Worm (Caenorhabditis elegans) whole organism, L1 larva: ENCODE results near the gene cdc-50.B.

Source experiments
- Y116A8C.19 ChIP-seq: sonication (generic microtip); optimal IDR thresholded peaks from 2 replicates; lab custom pipeline; 2016; ENCODE audit warnings: missing compliant biosample characterization, missing genetic modification characterization, borderline replicate concordance
- alr-1 ChIP-seq: fragments of 200-800 bp; sonication (Bioruptor generic); optimal IDR thresholded peaks from 2 replicates; lab custom pipeline; 2018; ENCODE audit warnings: borderline replicate concordance, mild to moderate bottlenecking, missing genetic modification characterization, missing compliant biosample characterization
- aly-2 ChIP-seq: fragments of 150-350 bp; optimal IDR thresholded peaks from 2 replicates; lab custom pipeline; 2014; ENCODE audit warnings: missing biosample characterization, missing genetic modification characterization
- ceh-8 ChIP-seq: fragments of 200-800 bp; sonication (Bioruptor generic); optimal IDR thresholded peaks from 2 replicates; lab custom pipeline; 2018; ENCODE audit warnings: mild to moderate bottlenecking, missing genetic modification characterization, moderate library complexity, missing compliant biosample characterization
- ceh-82 ChIP-seq, 3 experiments: fragments of 150-350 bp in 1 of 3; sonication (generic microtip) in 2 of 3; optimal IDR thresholded peaks; 2 replicates each; lab custom pipeline; 2014 to 2017; ENCODE audit warnings: missing biosample characterization in 3 of 3, missing genetic modification characterization in 3 of 3
- dpl-1 ChIP-seq, 3 experiments: fragments of 150-350 bp in 2 of 3; sonication (generic microtip) in 1 of 3; optimal IDR thresholded peaks; 2 replicates each; lab custom pipeline; 2014 to 2017; ENCODE audit warnings: missing biosample characterization in 3 of 3, missing genetic modification characterization in 3 of 3, missing genetic modification reagents in 3 of 3
- dsc-1 ChIP-seq: sonication (generic microtip); optimal IDR thresholded peaks from 2 replicates; lab custom pipeline; 2016; ENCODE audit warnings: mild to moderate bottlenecking, missing genetic modification characterization, missing compliant biosample characterization
- efl-1 ChIP-seq, 4 experiments: fragments of 150-350 bp; optimal IDR thresholded peaks in 3 of 4; peaks in 1 of 4; 1 replicate in 1 of 4; 2 replicates in 3 of 4; lab custom pipeline; 2014; ENCODE audit warnings: missing biosample characterization in 2 of 4, missing genetic modification characterization in 2 of 4, missing genetic modification reagents in 2 of 4
- egl-13 ChIP-seq: sonication (generic microtip); optimal IDR thresholded peaks from 2 replicates; lab custom pipeline; 2016; ENCODE audit warnings: missing genotype, missing genetic modification reagents, missing genetic modification characterization, missing compliant biosample characterization
- egl-27 ChIP-seq, 2 experiments: fragments of 150-350 bp in 1 of 2; sonication (generic microtip); optimal IDR thresholded peaks; 3 replicates each; lab custom pipeline; 2017 to 2018; ENCODE audit warnings: missing biosample characterization in 2 of 2, missing genetic modification characterization in 2 of 2, missing genetic modification reagents in 2 of 2
- ets-5 ChIP-seq: fragments of 200-800 bp; sonication (Bioruptor generic); IDR thresholded peaks from 2 replicates; pipeline ENCODE4 v1.3.6; 2022; ENCODE audit warnings: missing genetic modification characterization, missing compliant biosample characterization
- fkh-10 ChIP-seq: sonication (generic microtip); optimal IDR thresholded peaks from 2 replicates; lab custom pipeline; 2017; ENCODE audit warnings: missing biosample characterization, missing genetic modification reagents, missing genetic modification characterization
- fkh-4 ChIP-seq: sonication (generic microtip); optimal IDR thresholded peaks from 2 replicates; lab custom pipeline; 2016; ENCODE audit warnings: missing compliant biosample characterization, missing genetic modification characterization, borderline replicate concordance
- fkh-8 ChIP-seq: sonication (generic microtip); optimal IDR thresholded peaks from 2 replicates; lab custom pipeline; 2016; ENCODE audit warnings: mild to moderate bottlenecking, missing genetic modification characterization, missing compliant biosample characterization
- fos-1 ChIP-seq: fragments of 150-350 bp; optimal IDR thresholded peaks from 2 replicates; lab custom pipeline; 2014; ENCODE audit warnings: missing biosample characterization, missing genetic modification characterization
- hlh-17 ChIP-seq: fragments of 200-800 bp; sonication (Bioruptor generic); optimal IDR thresholded peaks from 2 replicates; lab custom pipeline; 2018; ENCODE audit warnings: missing genetic modification characterization, mild to moderate bottlenecking, missing compliant biosample characterization, moderate library complexity, borderline replicate concordance
- hlh-4 ChIP-seq: sonication (generic microtip); optimal IDR thresholded peaks from 2 replicates; lab custom pipeline; 2016; ENCODE audit warnings: mild to moderate bottlenecking, missing genetic modification characterization, missing compliant biosample characterization
- hpl-2 ChIP-seq: fragments of 150-350 bp; optimal IDR thresholded peaks from 2 replicates; lab custom pipeline; 2014; ENCODE audit warnings: missing biosample characterization, missing genetic modification reagents, missing genetic modification characterization
- irx-1 ChIP-seq: sonication (generic microtip); optimal IDR thresholded peaks from 2 replicates; lab custom pipeline; 2016; ENCODE audit warnings: missing genetic modification characterization, missing compliant biosample characterization
- isw-1 ChIP-seq: fragments of 200-800 bp; sonication (Bioruptor generic); IDR thresholded peaks from 2 replicates; pipeline ENCODE4 v1.3.6; 2022; ENCODE audit warnings: missing genetic modification characterization, missing compliant biosample characterization
- lin-14 ChIP-seq: fragments of 200-800 bp; sonication (Bioruptor generic); optimal IDR thresholded peaks from 2 replicates; lab custom pipeline; 2018; ENCODE audit warnings: mild to moderate bottlenecking, missing genetic modification characterization, moderate library complexity, missing compliant biosample characterization
- lin-15B ChIP-seq: fragments of 150-350 bp; sonication (generic microtip); optimal IDR thresholded peaks from 3 replicates; lab custom pipeline; 2014; ENCODE audit warnings: missing biosample characterization, missing genetic modification characterization
- lin-35 ChIP-seq, 2 experiments: fragments of 150-350 bp; optimal IDR thresholded peaks; 2 replicates each; lab custom pipeline; 2014; ENCODE audit warnings: missing biosample characterization in 2 of 2, missing genetic modification characterization in 2 of 2, missing genetic modification reagents in 2 of 2
- lin-39 ChIP-seq: fragments of 150-350 bp; optimal IDR thresholded peaks from 2 replicates; lab custom pipeline; 2014; ENCODE audit warnings: missing biosample characterization, missing genetic modification reagents, missing genetic modification characterization
- lsy-2 ChIP-seq, 2 experiments: fragments of 150-350 bp; optimal IDR thresholded peaks; 2 replicates each; lab custom pipeline; 2014; ENCODE audit warnings: missing biosample characterization in 2 of 2, missing genetic modification characterization in 2 of 2
- mab-9 ChIP-seq: fragments of 200-800 bp; sonication (Bioruptor generic); IDR thresholded peaks from 2 replicates; pipeline ENCODE4 v1.3.6; 2022; ENCODE audit warnings: missing genetic modification reagents, missing genetic modification characterization, missing compliant biosample characterization
- mef-2 ChIP-seq: fragments of 150-350 bp; optimal IDR thresholded peaks from 2 replicates; lab custom pipeline; 2014; ENCODE audit warnings: missing biosample characterization, missing genetic modification characterization
- nhr-11 ChIP-seq: fragments of 150-350 bp; optimal IDR thresholded peaks from 2 replicates; lab custom pipeline; 2014; ENCODE audit warnings: missing biosample characterization, missing genetic modification characterization
- nhr-47 ChIP-seq: sonication (generic microtip); optimal IDR thresholded peaks from 2 replicates; lab custom pipeline; 2016; ENCODE audit warnings: mild to moderate bottlenecking, missing genetic modification characterization, moderate library complexity, missing compliant biosample characterization
- nhr-71 ChIP-seq: sonication (generic microtip); optimal IDR thresholded peaks from 2 replicates; lab custom pipeline; 2016; ENCODE audit warnings: mild to moderate bottlenecking, missing genetic modification characterization, moderate library complexity, missing compliant biosample characterization
- nhr-76 ChIP-seq: sonication (generic microtip); optimal IDR thresholded peaks from 2 replicates; lab custom pipeline; 2017; ENCODE audit warnings: missing biosample characterization, missing genetic modification characterization
- nhr-77 ChIP-seq: fragments of 150-350 bp; optimal IDR thresholded peaks from 2 replicates; lab custom pipeline; 2014; ENCODE audit warnings: missing biosample characterization, missing genetic modification characterization
- nhr-84 ChIP-seq: sonication (generic microtip); optimal IDR thresholded peaks from 2 replicates; lab custom pipeline; 2017; ENCODE audit warnings: missing biosample characterization, missing genetic modification characterization
- nhr-90 ChIP-seq: sonication (generic microtip); optimal IDR thresholded peaks from 2 replicates; lab custom pipeline; 2016; ENCODE audit warnings: mild to moderate bottlenecking, missing genetic modification characterization, missing compliant biosample characterization; ENCODE audit not compliant: poor library complexity
- pag-3 ChIP-seq: sonication (generic microtip); optimal IDR thresholded peaks from 2 replicates; lab custom pipeline; 2017; ENCODE audit warnings: missing genetic modification characterization, mild to moderate bottlenecking, missing compliant biosample characterization, antibody characterized with exemption, borderline replicate concordance; ENCODE audit not compliant: insufficient read depth
- pax-3 ChIP-seq: fragments of 200-800 bp; sonication (Bioruptor generic); optimal IDR thresholded peaks from 2 replicates; lab custom pipeline; 2018; ENCODE audit warnings: mild to moderate bottlenecking, missing genetic modification characterization, moderate library complexity, missing compliant biosample characterization
- pqm-1 ChIP-seq: sonication (generic microtip); optimal IDR thresholded peaks from 3 replicates; lab custom pipeline; 2017; ENCODE audit warnings: missing biosample characterization, missing genetic modification characterization
- skn-1 ChIP-seq: fragments of 150-350 bp; optimal IDR thresholded peaks from 2 replicates; lab custom pipeline; 2014; ENCODE audit warnings: missing biosample characterization, missing genetic modification characterization
- snu-23 ChIP-seq: sonication (generic microtip); optimal IDR thresholded peaks from 2 replicates; lab custom pipeline; 2016; ENCODE audit warnings: missing genetic modification characterization, missing compliant biosample characterization
- sox-4 ChIP-seq: sonication (generic microtip); optimal IDR thresholded peaks from 2 replicates; lab custom pipeline; 2016; ENCODE audit warnings: missing genetic modification characterization, missing compliant biosample characterization
- swsn-7 ChIP-seq: sonication (generic microtip); optimal IDR thresholded peaks from 2 replicates; lab custom pipeline; 2016; ENCODE audit warnings: missing genetic modification characterization, missing compliant biosample characterization
- tbx-2 ChIP-seq: sonication (generic microtip); optimal IDR thresholded peaks from 2 replicates; lab custom pipeline; 2016; ENCODE audit warnings: missing genetic modification characterization, missing compliant biosample characterization
- unc-130 ChIP-seq: fragments of 150-350 bp; optimal IDR thresholded peaks from 2 replicates; lab custom pipeline; 2017; ENCODE audit warnings: missing biosample characterization, missing genetic modification characterization, inconsistent platforms
- unc-86 ChIP-seq: sonication (generic microtip); optimal IDR thresholded peaks from 2 replicates; lab custom pipeline; 2016; ENCODE audit warnings: missing genetic modification characterization, missing compliant biosample characterization
- vab-15 ChIP-seq: sonication (generic microtip); optimal IDR thresholded peaks from 2 replicates; lab custom pipeline; 2017; ENCODE audit warnings: missing genotype, mild to moderate bottlenecking, missing genetic modification characterization, missing compliant biosample characterization
- xbp-1 ChIP-seq: sonication (generic microtip); optimal IDR thresholded peaks from 2 replicates; lab custom pipeline; 2016; ENCODE audit warnings: missing genetic modification characterization, missing compliant biosample characterization
- zag-1 ChIP-seq: fragments of 150-350 bp; optimal IDR thresholded peaks from 2 replicates; lab custom pipeline; 2014; ENCODE audit warnings: missing biosample characterization, missing genetic modification characterization
- ztf-4 ChIP-seq: fragments of 150-350 bp; optimal IDR thresholded peaks from 2 replicates; lab custom pipeline; 2014; ENCODE audit warnings: missing biosample characterization, missing genetic modification characterization

cdc-50.B gene

ce11 chrIV:8761896-8762295 lies 2.8 kb upstream of the cdc-50.B start, which contains the start of the genes F20C5.11 and klp-11:
TSS of gene F20C5.11 (minus strand) at chrIV:8761996.
TSS of gene klp-11 (minus strand) at chrIV:8762066.
- TF ChIP-seq ets-5 (GFP tag; lab: Robert Waterston, UW): no peak
- no peak for TF ChIP-seq lin-14 (GFP tag; lab: Kevin White, UChicago)
- TF ChIP-seq pag-3 (tag; lab: Kevin White, UChicago): no peak
- no peak for TF ChIP-seq nhr-84 (tag; lab: Kevin White, UChicago)
- TF ChIP-seq sox-4: no peak
- TF ChIP-seq egl-27 (tag; optimal IDR thresholded peaks at IDR 0.05; lab: Kevin White, UChicago): no peak
- no peak for TF ChIP-seq ceh-82 (tag; optimal IDR thresholded peaks at IDR 0.05; lab: Kevin White, UChicago)
- TF ChIP-seq Y116A8C.19 (tag; lab: Kevin White, UChicago): no peak
- TF ChIP-seq unc-130 (tag; lab: Kevin White, UChicago): no peak
- no peak for TF ChIP-seq nhr-77 (tag; lab: Kevin White, UChicago)
- TF ChIP-seq unc-86: no peak
- TF ChIP-seq mab-9 (GFP tag; lab: Robert Waterston, UW): no peak
- no peak for TF ChIP-seq lin-15B (tag; lab: Kevin White, UChicago)
- no peak for TF ChIP-seq nhr-90 (tag; lab: Kevin White, UChicago)
- no peak for TF ChIP-seq hlh-4 (tag; lab: Kevin White, UChicago)
- TF ChIP-seq lsy-2 (tag; optimal IDR thresholded peaks at IDR 0.05; lab: Kevin White, UChicago): no peak
- TF ChIP-seq ceh-8 (GFP tag; lab: Kevin White, UChicago): no peak
- no peak for TF ChIP-seq mef-2 (tag; lab: Kevin White, UChicago)
- TF ChIP-seq efl-1 (optimal IDR thresholded peaks at IDR 0.05; lab: Kevin White, UChicago): no peak
- no peak for TF ChIP-seq efl-1 (GFP tag; optimal IDR thresholded peaks at IDR 0.05 in 1 of 2; lab: Kevin White, UChicago)

- no peak for TF ChIP-seq hlh-17 (GFP tag; lab: Kevin White, UChicago)
- peak; percentile 92 for TF ChIP-seq dsc-1 (tag; lab: Kevin White, UChicago)
- TF ChIP-seq tbx-2 (tag; lab: Kevin White, UChicago): peak; percentile 41
- TF ChIP-seq fkh-10 (GFP tag; lab: Kevin White, UChicago): peak; percentile 84
- TF ChIP-seq pqm-1: no peak
- TF ChIP-seq aly-2 (tag; lab: Kevin White, UChicago): no peak
- TF ChIP-seq snu-23 (GFP tag; lab: Kevin White, UChicago): no peak
- TF ChIP-seq dpl-1 (GFP tag; optimal IDR thresholded peaks at IDR 0.05; lab: Kevin White, UChicago): peak in 1 of 3 experiments; percentile 32
- peak in 1 of 2 experiments; percentile 43 for TF ChIP-seq lin-35 (GFP tag; optimal IDR thresholded peaks at IDR 0.05; lab: Kevin White, UChicago)
- TF ChIP-seq nhr-71 (tag; lab: Kevin White, UChicago): peak; percentile 53
- TF ChIP-seq xbp-1 (tag; lab: Kevin White, UChicago): peak; percentile 14
- TF ChIP-seq lin-39: no peak
- TF ChIP-seq nhr-11: no peak
- TF ChIP-seq swsn-7 (tag; lab: Kevin White, UChicago): peak; percentile 49
- TF ChIP-seq nhr-76 (tag; lab: Kevin White, UChicago): no peak
- no peak for TF ChIP-seq hpl-2 (GFP tag; lab: Kevin White, UChicago)
- TF ChIP-seq fos-1: peak; percentile 5
- TF ChIP-seq lsy-2 (tag; optimal IDR thresholded peaks at IDR 0.05; lab: Kevin White, UChicago): peak; percentile 21 to 43
- peak; percentile 49 for TF ChIP-seq unc-86
- TF ChIP-seq irx-1 (tag; lab: Kevin White, UChicago): peak; percentile 24
- peak; percentile 11 for TF ChIP-seq skn-1
- peak; percentile 48 for TF ChIP-seq zag-1 (tag; lab: Kevin White, UChicago)
- peak; percentile 35 for TF ChIP-seq isw-1 (GFP tag; lab: Robert Waterston, UW)
- TF ChIP-seq nhr-47 (tag; lab: Kevin White, UChicago): peak; percentile 45
- TF ChIP-seq alr-1 (tag; lab: Kevin White, UChicago): no peak
- TF ChIP-seq fkh-4: peak; percentile 65
- peak; percentile 46 for TF ChIP-seq egl-13 (tag; lab: Kevin White, UChicago)
- TF ChIP-seq efl-1 (optimal IDR thresholded peaks at IDR 0.05; lab: Kevin White, UChicago): peak; percentile 43 to 56
- TF ChIP-seq efl-1 (GFP tag; optimal IDR thresholded peaks at IDR 0.05 in 1 of 2; lab: Kevin White, UChicago): peak in 1 of 2 experiments; percentile 9
- no peak for TF ChIP-seq ztf-4 (tag; lab: Kevin White, UChicago)
- peak; percentile 92 for TF ChIP-seq lin-14 (GFP tag; lab: Kevin White, UChicago)
- TF ChIP-seq fkh-8: peak; percentile 47
- no peak for TF ChIP-seq vab-15 (tag; lab: Kevin White, UChicago)
- no peak for TF ChIP-seq sox-4
- TF ChIP-seq unc-130 (tag; lab: Kevin White, UChicago): no peak
- peak; percentile 15 to 66 (median 34) for TF ChIP-seq ceh-82 (tag; optimal IDR thresholded peaks at IDR 0.05; lab: Kevin White, UChicago)
- TF ChIP-seq pax-3 (tag; lab: Kevin White, UChicago): no peak
- TF ChIP-seq Y116A8C.19 (tag; lab: Kevin White, UChicago): no peak
These were observed 2.2 kb upstream of the cdc-50.B start for ce11 chrIV:8762471-8762870.
